Fruit fly (Drosophila melanogaster): ENCODE measurements around the gene CG42654.

dm6 chr3L:19928435-19929011 is 25.8 kb downstream of the CG42654 start, which contains the start of the genes CG8004 and RhoGDI:
- TF ChIP-seq CG11294 (GFP tag; IDR thresholded peaks at IDR 0.05) (no peak), cyc (GFP tag; optimal IDR thresholded peaks at IDR 0.05) (peak; percentile 53), Gug (GFP tag; IDR thresholded peaks at IDR 0.05) (no peak), acj6 (GFP tag; optimal IDR thresholded peaks at IDR 0.05) (peak; percentile 52), Hr39 (GFP tag; optimal IDR thresholded peaks at IDR 0.05) (peak; percentile 69), CG1621 (tag; optimal IDR thresholded peaks at IDR 0.05) (peak; percentile 7), Lpt (GFP tag; optimal IDR thresholded peaks at IDR 0.05) (no peak), dac (GFP tag; optimal IDR thresholded peaks at IDR 0.05) (no peak), CG15336 (GFP tag; IDR thresholded peaks at IDR 0.05) (peak; percentile 53), Smox (GFP tag; optimal IDR thresholded peaks at IDR 0.05) (peak; percentile 75), pdm3 (GFP tag; optimal IDR thresholded peaks at IDR 0.05) (peak; percentile 78)

All from whole organism, prepupa.